Fruit fly (Drosophila melanogaster): ENCODE measurements around the gene CG12307.

dm6 chr2L:11694504-11694903 is 42.7 kb upstream of the CG12307 start, which contains the start of gene CG4988:
- no peak for TF ChIP-seq unpg (GFP tag; optimal IDR thresholded peaks at IDR 0.05)
- TF ChIP-seq Bdp1 (GFP tag; optimal IDR thresholded peaks at IDR 0.05), result no peak
- no peak for TF ChIP-seq Asciz (GFP tag; optimal IDR thresholded peaks at IDR 0.05)
- no peak for TF ChIP-seq amos (GFP tag; IDR thresholded peaks at IDR 0.05; ENCODE audit: partially characterized antibody)
- no peak for TF ChIP-seq CG34224 (GFP tag; IDR thresholded peaks at IDR 0.05; ENCODE audit: partially characterized antibody)
- TF ChIP-seq CG30431 (GFP tag; optimal IDR thresholded peaks at IDR 0.05), result no peak
- TF ChIP-seq Sry-δ (GFP tag; optimal IDR thresholded peaks at IDR 0.05), result no peak
- no peak for TF ChIP-seq Ada2b (GFP tag; IDR thresholded peaks at IDR 0.05)
- no peak for TF ChIP-seq CG14441 (GFP tag; IDR thresholded peaks at IDR 0.05)
- no peak for TF ChIP-seq z (GFP tag; IDR thresholded peaks at IDR 0.05)
- no peak for TF ChIP-seq Hmr (GFP tag; optimal IDR thresholded peaks at IDR 0.05)
- no peak for TF ChIP-seq pros (GFP tag; optimal IDR thresholded peaks at IDR 0.05)
- no peak for TF ChIP-seq CG17912 (GFP tag; optimal IDR thresholded peaks at IDR 0.05)

All from whole organism, embryonic.